Worm (Caenorhabditis elegans) whole organism, L3 larva: ENCODE data around the gene F27B10.1.

Experiments
- fkh-10 ChIP-seq: sonication (generic microtip); optimal IDR thresholded peaks from 2 replicates; lab custom pipeline; 2017; ENCODE audit warnings: missing biosample characterization, missing genetic modification reagents, missing genetic modification characterization
- nhr-11 ChIP-seq: fragments of 150-350 bp; optimal IDR thresholded peaks from 2 replicates; lab custom pipeline; 2014; ENCODE audit warnings: missing biosample characterization, missing genetic modification characterization
- nhr-12 ChIP-seq: fragments of 150-350 bp; optimal IDR thresholded peaks from 2 replicates; lab custom pipeline; 2014; ENCODE audit warnings: missing biosample characterization, missing genetic modification characterization
- nhr-76 ChIP-seq: fragments of 150-350 bp; sonication (generic microtip); optimal IDR thresholded peaks from 5 replicates; lab custom pipeline; 2014; ENCODE audit warnings: missing biosample characterization, missing genetic modification characterization
- nhr-77 ChIP-seq: fragments of 150-350 bp; optimal IDR thresholded peaks from 2 replicates; lab custom pipeline; 2014; ENCODE audit warnings: missing biosample characterization, missing genetic modification characterization
- pqm-1 ChIP-seq: fragments of 150-350 bp; optimal IDR thresholded peaks from 2 replicates; lab custom pipeline; 2017; ENCODE audit warnings: missing biosample characterization, missing genetic modification characterization, inconsistent platforms

DNA sequence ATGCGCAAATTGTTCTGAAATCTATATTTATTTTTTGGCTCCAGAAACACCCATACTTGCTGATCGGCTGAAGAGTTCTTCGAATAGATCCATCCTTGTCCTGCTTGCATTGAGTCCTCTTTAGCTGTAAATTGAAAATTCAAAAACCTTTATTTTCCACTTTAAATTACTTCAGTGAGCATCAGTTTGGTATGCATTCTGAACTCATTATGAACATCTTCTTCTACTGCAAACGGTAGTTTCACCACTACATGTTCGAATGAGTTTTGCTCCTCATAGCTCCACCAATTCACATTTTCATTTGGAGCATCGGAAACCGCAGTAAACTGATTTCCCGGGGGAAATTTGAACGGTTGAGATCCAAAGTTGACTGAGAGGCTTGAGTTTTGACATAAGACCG, 22.3 kb upstream of the F27B10.1 start:
- no peak for TF ChIP-seq fkh-10
- no peak for TF ChIP-seq nhr-11 (tag; lab: Kevin White, UChicago)
- no peak for TF ChIP-seq nhr-12 (tag; lab: Kevin White, UChicago)
- no peak for TF ChIP-seq pqm-1 (tag; lab: Kevin White, UChicago)
- TF ChIP-seq nhr-76 (tag; lab: Kevin White, UChicago), result no peak
- TF ChIP-seq nhr-77 (tag; lab: Kevin White, UChicago), result no peak
